Fruit fly (Drosophila melanogaster) whole organism, adult: Measurements from ENCODE around the gene CG43062.

ENCODE experiments used
- Crg-1 ChIP-seq: fragments of 200-800 bp; sonication (Bioruptor generic); optimal IDR thresholded peaks from 2 replicates; lab custom pipeline; 2016; ENCODE audit warnings: missing biosample characterization, missing genetic modification characterization
- Mnt ChIP-seq: fragments of 200-800 bp; sonication (Bioruptor generic); optimal IDR thresholded peaks from 2 replicates; lab custom pipeline; 2016; ENCODE audit warnings: missing biosample characterization, mild to moderate bottlenecking, missing genetic modification characterization

dm6 chr3R:11778879-11779278 lies 28.7 kb downstream of the CG43062 start:
- TF ChIP-seq Crg-1 (no peak), Mnt (GFP tag; lab: Kevin White, UChicago) (no peak)
